Worm (Caenorhabditis elegans) whole organism, L3 larva: ENCODE data around the gene aakb-1.

Source experiments
- ZK546.5 ChIP-seq: sonication (generic microtip); optimal IDR thresholded peaks from 2 replicates; lab custom pipeline; 2017; ENCODE audit warnings: missing biosample characterization, missing genetic modification characterization
- aly-2 ChIP-seq: fragments of 150-350 bp; optimal IDR thresholded peaks from 2 replicates; lab custom pipeline; 2014; ENCODE audit warnings: missing biosample characterization, missing genetic modification characterization
- ama-1 ChIP-seq: fragments of 150-350 bp; optimal IDR thresholded peaks from 2 replicates; lab custom pipeline; 2018
- ceh-16 ChIP-seq: sonication (generic microtip); optimal IDR thresholded peaks from 2 replicates; lab custom pipeline; 2017; ENCODE audit warnings: missing biosample characterization, missing genetic modification characterization
- ceh-28 ChIP-seq: fragments of 150-350 bp; optimal IDR thresholded peaks from 2 replicates; lab custom pipeline; 2014; ENCODE audit warnings: missing biosample characterization, missing genetic modification reagents, missing genetic modification characterization
- ceh-82 ChIP-seq: fragments of 150-350 bp; optimal IDR thresholded peaks from 2 replicates; lab custom pipeline; 2014; ENCODE audit warnings: missing biosample characterization, missing genetic modification characterization
- ceh-9 ChIP-seq: sonication (generic microtip); optimal IDR thresholded peaks from 2 replicates; lab custom pipeline; 2018; ENCODE audit warnings: missing biosample characterization, missing genetic modification characterization
- daf-12 ChIP-seq: fragments of 150-350 bp; optimal IDR thresholded peaks from 2 replicates; lab custom pipeline; 2014; ENCODE audit warnings: missing biosample characterization, missing genetic modification reagents, missing genetic modification characterization
- egl-27 ChIP-seq: sonication (generic microtip); optimal IDR thresholded peaks from 4 replicates; lab custom pipeline; 2017; ENCODE audit warnings: missing biosample characterization, missing genetic modification reagents, missing genetic modification characterization
- egl-5 ChIP-seq: fragments of 150-350 bp; optimal IDR thresholded peaks from 2 replicates; lab custom pipeline; 2017; ENCODE audit warnings: missing biosample characterization, missing genetic modification reagents, missing genetic modification characterization, inconsistent platforms
- elt-1 ChIP-seq: fragments of 150-350 bp; optimal IDR thresholded peaks from 2 replicates; lab custom pipeline; 2014; ENCODE audit warnings: missing biosample characterization, missing genetic modification characterization
- elt-2 ChIP-seq: sonication (generic microtip); optimal IDR thresholded peaks from 2 replicates; lab custom pipeline; 2016; ENCODE audit warnings: missing genetic modification reagents, mild to moderate bottlenecking, missing genetic modification characterization, missing compliant biosample characterization
- elt-3 ChIP-seq, 3 experiments: fragments of 150-350 bp in 1 of 3; sonication (generic microtip) in 2 of 3; optimal IDR thresholded peaks; 2 replicates in 2 of 3; 4 replicates in 1 of 3; lab custom pipeline; 2014 to 2017; ENCODE audit warnings: missing biosample characterization in 3 of 3, missing genetic modification characterization in 3 of 3
- eor-1 ChIP-seq, 2 experiments: fragments of 150-350 bp; optimal IDR thresholded peaks; 2 replicates each; lab custom pipeline; 2014 to 2018; ENCODE audit warnings: missing biosample characterization in 2 of 2, missing genetic modification characterization in 2 of 2
- fkh-2 ChIP-seq: fragments of 150-350 bp; optimal IDR thresholded peaks from 2 replicates; lab custom pipeline; 2014; ENCODE audit warnings: missing biosample characterization, missing genetic modification reagents, missing genetic modification characterization
- fos-1 ChIP-seq: fragments of 150-350 bp; optimal IDR thresholded peaks from 2 replicates; lab custom pipeline; 2014; ENCODE audit warnings: missing biosample characterization, missing genetic modification characterization
- hmg-11 ChIP-seq: sonication (generic microtip); optimal IDR thresholded peaks from 2 replicates; lab custom pipeline; 2016; ENCODE audit warnings: missing genetic modification characterization, missing compliant biosample characterization
- jun-1 ChIP-seq: fragments of 150-350 bp; optimal IDR thresholded peaks from 2 replicates; lab custom pipeline; 2014; ENCODE audit warnings: missing biosample characterization, missing genetic modification reagents, missing genetic modification characterization
- lin-15B ChIP-seq: fragments of 150-350 bp; optimal IDR thresholded peaks from 2 replicates; lab custom pipeline; 2014; ENCODE audit warnings: missing biosample characterization, missing genetic modification characterization
- lin-39 ChIP-seq: fragments of 150-350 bp; optimal IDR thresholded peaks from 2 replicates; lab custom pipeline; 2018; ENCODE audit warnings: missing biosample characterization, missing genetic modification reagents, missing genetic modification characterization
- lsy-12 ChIP-seq: sonication (generic microtip); optimal IDR thresholded peaks from 2 replicates; lab custom pipeline; 2016; ENCODE audit warnings: mild to moderate bottlenecking, missing genetic modification characterization, missing compliant biosample characterization
- mdl-1 ChIP-seq: fragments of 150-350 bp; optimal IDR thresholded peaks from 2 replicates; lab custom pipeline; 2014; ENCODE audit warnings: missing biosample characterization, missing genetic modification characterization
- mml-1 ChIP-seq: fragments of 150-350 bp; sonication (generic microtip); optimal IDR thresholded peaks from 3 replicates; lab custom pipeline; 2014; ENCODE audit warnings: missing biosample characterization, missing genetic modification characterization
- nfya-1 ChIP-seq: sonication (generic microtip); optimal IDR thresholded peaks from 2 replicates; lab custom pipeline; 2017; ENCODE audit warnings: missing genetic modification characterization, mild to moderate bottlenecking, missing compliant biosample characterization, antibody characterized with exemption, moderate library complexity; ENCODE audit not compliant: insufficient read depth
- nhr-11 ChIP-seq: fragments of 150-350 bp; optimal IDR thresholded peaks from 2 replicates; lab custom pipeline; 2014; ENCODE audit warnings: missing biosample characterization, missing genetic modification characterization
- nhr-12 ChIP-seq: fragments of 150-350 bp; optimal IDR thresholded peaks from 2 replicates; lab custom pipeline; 2014; ENCODE audit warnings: missing biosample characterization, missing genetic modification characterization
- nhr-23 ChIP-seq: fragments of 150-350 bp; optimal IDR thresholded peaks from 2 replicates; lab custom pipeline; 2014; ENCODE audit warnings: missing biosample characterization, missing genetic modification reagents, missing genetic modification characterization
- nhr-237 ChIP-seq: fragments of 150-350 bp; optimal IDR thresholded peaks from 2 replicates; lab custom pipeline; 2014; ENCODE audit warnings: missing biosample characterization, missing genetic modification characterization
- nhr-25 ChIP-seq: sonication (generic microtip); optimal IDR thresholded peaks from 2 replicates; lab custom pipeline; 2017; ENCODE audit warnings: missing biosample characterization, missing genetic modification characterization
- nhr-28 ChIP-seq: fragments of 150-350 bp; optimal IDR thresholded peaks from 2 replicates; lab custom pipeline; 2014; ENCODE audit warnings: missing biosample characterization, missing genetic modification characterization
- nhr-43 ChIP-seq: sonication (generic microtip); optimal IDR thresholded peaks from 2 replicates; lab custom pipeline; 2016; ENCODE audit warnings: mild to moderate bottlenecking, missing genetic modification characterization, missing compliant biosample characterization; ENCODE audit not compliant: poor library complexity, severe bottlenecking
- nhr-67 ChIP-seq: fragments of 150-350 bp; optimal IDR thresholded peaks from 2 replicates; lab custom pipeline; 2014; ENCODE audit warnings: missing biosample characterization, missing genetic modification characterization
- nhr-76 ChIP-seq: fragments of 150-350 bp; sonication (generic microtip); optimal IDR thresholded peaks from 5 replicates; lab custom pipeline; 2014; ENCODE audit warnings: missing biosample characterization, missing genetic modification characterization
- pha-4 ChIP-seq: fragments of 150-350 bp; optimal IDR thresholded peaks from 2 replicates; lab custom pipeline; 2014; ENCODE audit warnings: missing biosample characterization, missing genetic modification reagents, missing genetic modification characterization
- pqm-1 ChIP-seq: fragments of 150-350 bp; optimal IDR thresholded peaks from 2 replicates; lab custom pipeline; 2017; ENCODE audit warnings: missing biosample characterization, missing genetic modification characterization, inconsistent platforms
- skn-1 ChIP-seq: fragments of 150-350 bp; optimal IDR thresholded peaks from 2 replicates; lab custom pipeline; 2014; ENCODE audit warnings: missing biosample characterization, missing genetic modification characterization
- snpc-4 ChIP-seq: fragments of 150-350 bp; optimal IDR thresholded peaks from 2 replicates; lab custom pipeline; 2014; ENCODE audit warnings: missing biosample characterization, missing genetic modification characterization
- unc-39 ChIP-seq: sonication (generic microtip); optimal IDR thresholded peaks from 4 replicates; lab custom pipeline; 2017; ENCODE audit warnings: missing biosample characterization, missing genetic modification characterization
- unc-62 ChIP-seq: fragments of 150-350 bp; sonication (generic microtip); optimal IDR thresholded peaks from 4 replicates; lab custom pipeline; 2014; ENCODE audit warnings: missing biosample characterization, missing genetic modification reagents, missing genetic modification characterization
- ztf-11 ChIP-seq: fragments of 150-350 bp; optimal IDR thresholded peaks from 2 replicates; lab custom pipeline; 2014; ENCODE audit warnings: missing biosample characterization, missing genetic modification characterization
- ztf-4 ChIP-seq: fragments of 150-350 bp; optimal IDR thresholded peaks from 2 replicates; lab custom pipeline; 2014; ENCODE audit warnings: missing biosample characterization, missing genetic modification characterization

The aakb-1 gene

ce11 chrX:13724364-13724763, 31.2 kb upstream of the aakb-1 start, which contains the start of gene K11E4.6:
Gene K11E4.6 (plus strand): TSS chrX:13724664.
- TF ChIP-seq daf-12 = no peak
- TF ChIP-seq mdl-1 (tag; lab: Kevin White, UChicago) = no peak
- no peak for TF ChIP-seq ceh-9 (tag; lab: Kevin White, UChicago)
- TF ChIP-seq nhr-76 (tag; lab: Kevin White, UChicago) = no peak
- TF ChIP-seq jun-1 (tag; lab: Kevin White, UChicago) = no peak
- no peak for TF ChIP-seq elt-1 (tag; lab: Kevin White, UChicago)
- no peak for TF ChIP-seq lsy-12 (tag; lab: Kevin White, UChicago)

- TF ChIP-seq elt-3 (tag; optimal IDR thresholded peaks at IDR 0.05; lab: Kevin White, UChicago) (peak in 1 of 3 experiments; percentile 68), unc-62 (GFP tag; lab: Kevin White, UChicago) (no peak)
These were observed 29.3 kb upstream of the aakb-1 start for ce11 chrX:13726285-13726684.

ce11 chrX:13726874-13727343, 28.7 kb upstream of the aakb-1 start, which contains the start of gene pix-1:
Gene pix-1 (plus strand): TSS chrX:13727293.
- TF ChIP-seq nfya-1 (peak; percentile 56), ceh-28 (tag; lab: Kevin White, UChicago) (peak; percentile 50), snpc-4 (tag; lab: Kevin White, UChicago) (peak; percentile 68), skn-1 (tag; lab: Kevin White, UChicago) (no peak), nhr-43 (tag; lab: Kevin White, UChicago) (peak; percentile 53), hmg-11 (peak; percentile 88), pha-4 (tag; lab: Kevin White, UChicago) (peak; percentile 90), lin-15B (tag; lab: Kevin White, UChicago) (peak; percentile 44), ama-1 (lab: Kevin White, UChicago) (no peak), lin-39 (tag; lab: Kevin White, UChicago) (peak; percentile 79), jun-1 (tag; lab: Kevin White, UChicago) (no peak), pqm-1 (tag; lab: Kevin White, UChicago) (peak; percentile 9), egl-5 (tag; lab: Kevin White, UChicago) (peak; percentile 27), nhr-23 (peak; percentile 59), egl-27 (no peak), nhr-25 (tag; lab: Kevin White, UChicago) (peak; percentile 46), elt-2 (tag; lab: Kevin White, UChicago) (peak; percentile 20), aly-2 (tag; lab: Kevin White, UChicago) (no peak)
- TF ChIP-seq, all 47 proteins: peak for 13

ce11 chrX:13728991-13729390, 26.6 kb upstream of the aakb-1 start:
- TF ChIP-seq mml-1 (tag; lab: Kevin White, UChicago) (no peak), pqm-1 (tag; lab: Kevin White, UChicago) (no peak), ZK546.5 (tag; lab: Kevin White, UChicago) (no peak), nhr-12 (no peak), nhr-23 (no peak), nhr-28 (tag; lab: Kevin White, UChicago) (no peak), hmg-11 (no peak), lin-39 (tag; lab: Kevin White, UChicago) (no peak), mdl-1 (tag; lab: Kevin White, UChicago) (no peak), nfya-1 (no peak), fos-1 (tag; lab: Kevin White, UChicago) (no peak), ztf-11 (tag; lab: Kevin White, UChicago) (no peak), pha-4 (tag; lab: Kevin White, UChicago) (no peak), skn-1 (tag; lab: Kevin White, UChicago) (no peak), daf-12 (no peak)

- TF ChIP-seq skn-1 (tag; lab: Kevin White, UChicago) (no peak), unc-39 (tag; lab: Kevin White, UChicago) (no peak), nhr-43 (tag; lab: Kevin White, UChicago) (no peak), nhr-67 (tag; lab: Kevin White, UChicago) (no peak), ceh-16 (tag; lab: Kevin White, UChicago) (no peak), nhr-28 (tag; lab: Kevin White, UChicago) (no peak), nhr-11 (tag; lab: Kevin White, UChicago) (no peak), nhr-237 (tag; lab: Kevin White, UChicago) (no peak), eor-1 (tag; optimal IDR thresholded peaks at IDR 0.05; lab: Kevin White, UChicago) (no peak), ztf-4 (tag; lab: Kevin White, UChicago) (no peak), nhr-23 (no peak), nhr-76 (tag; lab: Kevin White, UChicago) (no peak), ceh-82 (tag; lab: Kevin White, UChicago) (no peak), fkh-2 (tag; lab: Kevin White, UChicago) (no peak), aly-2 (tag; lab: Kevin White, UChicago) (no peak), nfya-1 (no peak), mml-1 (tag; lab: Kevin White, UChicago) (no peak), ceh-9 (tag; lab: Kevin White, UChicago) (no peak), elt-2 (tag; lab: Kevin White, UChicago) (no peak)
These were observed 25.8 kb upstream of the aakb-1 start for ce11 chrX:13729724-13730123.
